Fruit fly (Drosophila melanogaster): ENCODE measurements around the gene Grasp65.

DNA sequence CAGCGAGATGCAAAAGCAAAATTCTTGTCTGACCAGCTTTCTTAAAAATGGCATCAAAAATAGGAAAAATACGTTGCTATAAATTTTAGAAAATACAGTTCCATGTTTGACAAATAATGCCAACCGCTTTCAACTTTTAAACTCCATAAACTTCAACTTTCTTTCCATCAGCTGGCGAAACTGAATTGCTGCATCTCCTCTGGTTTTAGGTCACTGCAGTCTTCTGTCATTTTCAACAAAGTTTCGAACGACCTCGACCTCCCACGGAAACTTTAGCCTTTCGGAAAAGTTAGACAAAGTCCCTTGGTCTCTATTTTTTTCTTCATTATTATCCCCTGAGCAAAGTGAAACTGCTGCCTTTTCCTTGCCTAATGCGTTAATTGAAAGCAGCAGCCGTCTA lies 31.0 kb downstream of the Grasp65 start, which contains the start of gene CG42263:
- TF ChIP-seq psq (optimal IDR thresholded peaks at IDR 0.05) (no peak), CG8478 (optimal IDR thresholded peaks at IDR 0.05) (no peak), usp (GFP tag; optimal IDR thresholded peaks at IDR 0.05) (no peak), EcR (GFP tag; optimal IDR thresholded peaks at IDR 0.05) (no peak), pan (optimal IDR thresholded peaks at IDR 0.05) (no peak), Dll (optimal IDR thresholded peaks at IDR 0.05) (no peak)

Measured in whole organism.